Worm (Caenorhabditis elegans) whole organism, L1 larva: ENCODE results near the gene myrf-2.

Experiments
- C16A3.4 ChIP-seq: fragments of 150-350 bp; optimal IDR thresholded peaks from 2 replicates; lab custom pipeline; 2014; ENCODE audit warnings: missing biosample characterization, missing genetic modification characterization
- C34B4.2 ChIP-seq: sonication (generic microtip); optimal IDR thresholded peaks from 2 replicates; lab custom pipeline; 2017; ENCODE audit warnings: mild to moderate bottlenecking, missing genetic modification characterization, missing compliant biosample characterization
- F16B12.6 ChIP-seq: fragments of 150-350 bp; optimal IDR thresholded peaks from 2 replicates; lab custom pipeline; 2014; ENCODE audit warnings: missing biosample characterization, missing genetic modification characterization
- alr-1 ChIP-seq: fragments of 200-800 bp; sonication (Bioruptor generic); optimal IDR thresholded peaks from 2 replicates; lab custom pipeline; 2018; ENCODE audit warnings: borderline replicate concordance, mild to moderate bottlenecking, missing genetic modification characterization, missing compliant biosample characterization
- aly-2 ChIP-seq: fragments of 150-350 bp; optimal IDR thresholded peaks from 2 replicates; lab custom pipeline; 2014; ENCODE audit warnings: missing biosample characterization, missing genetic modification characterization
- blmp-1 ChIP-seq: fragments of 150-350 bp; optimal IDR thresholded peaks from 2 replicates; lab custom pipeline; 2014; ENCODE audit warnings: missing biosample characterization, missing genetic modification characterization
- ceh-8 ChIP-seq: fragments of 200-800 bp; sonication (Bioruptor generic); optimal IDR thresholded peaks from 2 replicates; lab custom pipeline; 2018; ENCODE audit warnings: mild to moderate bottlenecking, missing genetic modification characterization, moderate library complexity, missing compliant biosample characterization
- ceh-82 ChIP-seq, 3 experiments: fragments of 150-350 bp in 1 of 3; sonication (generic microtip) in 2 of 3; optimal IDR thresholded peaks; 2 replicates each; lab custom pipeline; 2014 to 2017; ENCODE audit warnings: missing biosample characterization in 3 of 3, missing genetic modification characterization in 3 of 3
- ces-1 ChIP-seq: fragments of 150-350 bp; optimal IDR thresholded peaks from 2 replicates; lab custom pipeline; 2014; ENCODE audit warnings: missing biosample characterization, missing genetic modification reagents, missing genetic modification characterization
- dsc-1 ChIP-seq: sonication (generic microtip); optimal IDR thresholded peaks from 2 replicates; lab custom pipeline; 2016; ENCODE audit warnings: mild to moderate bottlenecking, missing genetic modification characterization, missing compliant biosample characterization
- efl-3 ChIP-seq: fragments of 200-800 bp; sonication (Bioruptor generic); optimal IDR thresholded peaks from 2 replicates; lab custom pipeline; 2018; ENCODE audit warnings: mild to moderate bottlenecking, missing genetic modification characterization, missing compliant biosample characterization
- egl-13 ChIP-seq: sonication (generic microtip); optimal IDR thresholded peaks from 2 replicates; lab custom pipeline; 2016; ENCODE audit warnings: missing genotype, missing genetic modification reagents, missing genetic modification characterization, missing compliant biosample characterization
- egl-27 ChIP-seq, 2 experiments: fragments of 150-350 bp in 1 of 2; sonication (generic microtip); optimal IDR thresholded peaks; 3 replicates each; lab custom pipeline; 2017 to 2018; ENCODE audit warnings: missing biosample characterization in 2 of 2, missing genetic modification characterization in 2 of 2, missing genetic modification reagents in 2 of 2
- elt-2 ChIP-seq: sonication (generic microtip); optimal IDR thresholded peaks from 2 replicates; lab custom pipeline; 2016; ENCODE audit warnings: missing genetic modification characterization, mild to moderate bottlenecking, inconsistent platforms, missing compliant biosample characterization, missing genetic modification reagents
- elt-3 ChIP-seq, 6 experiments: fragments of 150-350 bp in 1 of 6; sonication (generic microtip); optimal IDR thresholded peaks; 2 replicates each; lab custom pipeline; 2017 to 2018; ENCODE audit warnings: missing biosample characterization in 6 of 6, missing genetic modification characterization in 6 of 6, inconsistent platforms in 1 of 6
- fkh-10 ChIP-seq: sonication (generic microtip); optimal IDR thresholded peaks from 2 replicates; lab custom pipeline; 2017; ENCODE audit warnings: missing biosample characterization, missing genetic modification reagents, missing genetic modification characterization
- fkh-8 ChIP-seq: sonication (generic microtip); optimal IDR thresholded peaks from 2 replicates; lab custom pipeline; 2016; ENCODE audit warnings: mild to moderate bottlenecking, missing genetic modification characterization, missing compliant biosample characterization
- fos-1 ChIP-seq: fragments of 150-350 bp; optimal IDR thresholded peaks from 2 replicates; lab custom pipeline; 2014; ENCODE audit warnings: missing biosample characterization, missing genetic modification characterization
- grh-1 ChIP-seq: fragments of 200-800 bp; sonication (Bioruptor generic); IDR thresholded peaks from 2 replicates; pipeline ENCODE4 v1.3.6; 2022; ENCODE audit warnings: missing genetic modification reagents, missing genetic modification characterization, missing compliant biosample characterization
- hlh-17 ChIP-seq: fragments of 200-800 bp; sonication (Bioruptor generic); optimal IDR thresholded peaks from 2 replicates; lab custom pipeline; 2018; ENCODE audit warnings: missing genetic modification characterization, mild to moderate bottlenecking, missing compliant biosample characterization, moderate library complexity, borderline replicate concordance
- hpl-2 ChIP-seq: fragments of 150-350 bp; optimal IDR thresholded peaks from 2 replicates; lab custom pipeline; 2014; ENCODE audit warnings: missing biosample characterization, missing genetic modification reagents, missing genetic modification characterization
- isw-1 ChIP-seq: fragments of 200-800 bp; sonication (Bioruptor generic); IDR thresholded peaks from 2 replicates; pipeline ENCODE4 v1.3.6; 2022; ENCODE audit warnings: missing genetic modification characterization, missing compliant biosample characterization
- lin-14 ChIP-seq: fragments of 200-800 bp; sonication (Bioruptor generic); optimal IDR thresholded peaks from 2 replicates; lab custom pipeline; 2018; ENCODE audit warnings: mild to moderate bottlenecking, missing genetic modification characterization, moderate library complexity, missing compliant biosample characterization
- lin-35 ChIP-seq, 2 experiments: fragments of 150-350 bp; optimal IDR thresholded peaks; 2 replicates each; lab custom pipeline; 2014; ENCODE audit warnings: missing biosample characterization in 2 of 2, missing genetic modification characterization in 2 of 2, missing genetic modification reagents in 2 of 2
- lsy-2 ChIP-seq, 2 experiments: fragments of 150-350 bp; optimal IDR thresholded peaks; 2 replicates each; lab custom pipeline; 2014; ENCODE audit warnings: missing biosample characterization in 2 of 2, missing genetic modification characterization in 2 of 2
- mdl-1 ChIP-seq, 2 experiments: fragments of 150-350 bp; optimal IDR thresholded peaks; 2 replicates each; lab custom pipeline; 2014 to 2017; ENCODE audit warnings: missing biosample characterization in 2 of 2, missing genetic modification characterization in 2 of 2, inconsistent platforms in 1 of 2
- nhr-237 ChIP-seq: fragments of 150-350 bp; optimal IDR thresholded peaks from 2 replicates; lab custom pipeline; 2014; ENCODE audit warnings: missing biosample characterization, missing genetic modification characterization
- nhr-71 ChIP-seq: sonication (generic microtip); optimal IDR thresholded peaks from 2 replicates; lab custom pipeline; 2016; ENCODE audit warnings: mild to moderate bottlenecking, missing genetic modification characterization, moderate library complexity, missing compliant biosample characterization
- nhr-76 ChIP-seq: sonication (generic microtip); optimal IDR thresholded peaks from 2 replicates; lab custom pipeline; 2017; ENCODE audit warnings: missing biosample characterization, missing genetic modification characterization
- nhr-77 ChIP-seq: fragments of 150-350 bp; optimal IDR thresholded peaks from 2 replicates; lab custom pipeline; 2014; ENCODE audit warnings: missing biosample characterization, missing genetic modification characterization
- nhr-85 ChIP-seq: sonication (generic microtip); peaks from one replicate; lab custom pipeline; 2016; ENCODE audit warnings: missing genetic modification characterization, inconsistent platforms, missing compliant biosample characterization
- nhr-90 ChIP-seq: sonication (generic microtip); optimal IDR thresholded peaks from 2 replicates; lab custom pipeline; 2016; ENCODE audit warnings: mild to moderate bottlenecking, missing genetic modification characterization, missing compliant biosample characterization; ENCODE audit not compliant: poor library complexity
- pag-3 ChIP-seq: sonication (generic microtip); optimal IDR thresholded peaks from 2 replicates; lab custom pipeline; 2017; ENCODE audit warnings: missing genetic modification characterization, mild to moderate bottlenecking, missing compliant biosample characterization, antibody characterized with exemption, borderline replicate concordance; ENCODE audit not compliant: insufficient read depth
- pax-3 ChIP-seq: fragments of 200-800 bp; sonication (Bioruptor generic); optimal IDR thresholded peaks from 2 replicates; lab custom pipeline; 2018; ENCODE audit warnings: mild to moderate bottlenecking, missing genetic modification characterization, moderate library complexity, missing compliant biosample characterization
- snpc-4 ChIP-seq: fragments of 150-350 bp; optimal IDR thresholded peaks from 2 replicates; lab custom pipeline; 2014; ENCODE audit warnings: missing biosample characterization, missing genetic modification characterization
- snu-23 ChIP-seq: sonication (generic microtip); optimal IDR thresholded peaks from 2 replicates; lab custom pipeline; 2016; ENCODE audit warnings: missing genetic modification characterization, missing compliant biosample characterization
- sptf-1 ChIP-seq: fragments of 150-350 bp; optimal IDR thresholded peaks from 2 replicates; lab custom pipeline; 2014; ENCODE audit warnings: missing biosample characterization, missing genetic modification characterization
- sup-37 ChIP-seq: fragments of 200-800 bp; sonication (Bioruptor generic); optimal IDR thresholded peaks from 2 replicates; lab custom pipeline; 2018; ENCODE audit warnings: mild to moderate bottlenecking, missing genetic modification characterization, missing compliant biosample characterization
- tbx-2 ChIP-seq: sonication (generic microtip); optimal IDR thresholded peaks from 2 replicates; lab custom pipeline; 2016; ENCODE audit warnings: missing genetic modification characterization, missing compliant biosample characterization
- unc-130 ChIP-seq: fragments of 150-350 bp; optimal IDR thresholded peaks from 2 replicates; lab custom pipeline; 2017; ENCODE audit warnings: missing biosample characterization, missing genetic modification characterization, inconsistent platforms
- unc-62 ChIP-seq: fragments of 150-350 bp; optimal IDR thresholded peaks from 2 replicates; lab custom pipeline; 2014; ENCODE audit warnings: missing biosample characterization, missing genetic modification reagents, missing genetic modification characterization
- unc-86 ChIP-seq: sonication (generic microtip); optimal IDR thresholded peaks from 2 replicates; lab custom pipeline; 2016; ENCODE audit warnings: missing genetic modification characterization, missing compliant biosample characterization
- vab-15 ChIP-seq: sonication (generic microtip); optimal IDR thresholded peaks from 2 replicates; lab custom pipeline; 2017; ENCODE audit warnings: missing genotype, mild to moderate bottlenecking, missing genetic modification characterization, missing compliant biosample characterization
- xbp-1 ChIP-seq: sonication (generic microtip); optimal IDR thresholded peaks from 2 replicates; lab custom pipeline; 2016; ENCODE audit warnings: missing genetic modification characterization, missing compliant biosample characterization
- zip-4 ChIP-seq: fragments of 200-800 bp; sonication (Bioruptor generic); optimal IDR thresholded peaks from 2 replicates; lab custom pipeline; 2018; ENCODE audit warnings: mild to moderate bottlenecking, missing genetic modification characterization, moderate library complexity, missing compliant biosample characterization
- ztf-11 ChIP-seq, 2 experiments: sonication (generic microtip); optimal IDR thresholded peaks; 2 replicates each; lab custom pipeline; 2016 to 2017; ENCODE audit warnings: missing genetic modification characterization in 2 of 2, missing biosample characterization in 1 of 2, missing compliant biosample characterization in 1 of 2
- ztf-4 ChIP-seq: fragments of 150-350 bp; optimal IDR thresholded peaks from 2 replicates; lab custom pipeline; 2014; ENCODE audit warnings: missing biosample characterization, missing genetic modification characterization

myrf-2 gene

ce11 chrX:10197204-10197756, 3.1 kb upstream of the myrf-2 start, which contains the start of gene nucb-1 (continued):
- TF ChIP-seq efl-3 (GFP tag; lab: Kevin White, UChicago) (no peak), mdl-1 (tag; optimal IDR thresholded peaks at IDR 0.05; lab: Kevin White, UChicago) (peak in 1 of 2 experiments; percentile 78), ceh-82 (tag; optimal IDR thresholded peaks at IDR 0.05; lab: Kevin White, UChicago) (peak; percentile 68 to 82 (median 79)), unc-130 (tag; lab: Kevin White, UChicago) (peak; percentile 66), hpl-2 (GFP tag; lab: Kevin White, UChicago) (peak; percentile 32), nhr-77 (tag; lab: Kevin White, UChicago) (peak; percentile 69), elt-2 (peak; percentile 25), C16A3.4 (peak; percentile 94), C34B4.2 (tag; lab: Kevin White, UChicago) (no peak), tbx-2 (tag; lab: Kevin White, UChicago) (peak; percentile 80), unc-62 (no peak), nhr-85 (peak; percentile 83), nhr-71 (tag; lab: Kevin White, UChicago) (peak; percentile 92), aly-2 (tag; lab: Kevin White, UChicago) (peak; percentile 53), nhr-90 (tag; lab: Kevin White, UChicago) (peak; percentile 76), ztf-4 (tag; lab: Kevin White, UChicago) (no peak), grh-1 (peak; percentile 63), vab-15 (peak; percentile 25)

- peak; percentile 53 for TF ChIP-seq blmp-1 (tag; lab: Kevin White, UChicago)
- TF ChIP-seq fkh-10 (GFP tag; lab: Kevin White, UChicago) = no peak
- peak; percentile 59 for TF ChIP-seq lin-14
- no peak for TF ChIP-seq hpl-2 (GFP tag; lab: Kevin White, UChicago)
- no peak for TF ChIP-seq ceh-82 (tag; optimal IDR thresholded peaks at IDR 0.05; lab: Kevin White, UChicago)
- TF ChIP-seq snu-23 (GFP tag; lab: Kevin White, UChicago) = no peak
- TF ChIP-seq lsy-2 (tag; optimal IDR thresholded peaks at IDR 0.05; lab: Kevin White, UChicago) = peak in 1 of 2 experiments; percentile 1
These were observed 4.4 kb downstream of the myrf-2 start for ce11 chrX:10189805-10190204.

- no peak for TF ChIP-seq hlh-17 (GFP tag; lab: Kevin White, UChicago)
- no peak for TF ChIP-seq alr-1
- TF ChIP-seq elt-3 (tag; optimal IDR thresholded peaks at IDR 0.05; lab: Kevin White, UChicago) = peak in 1 of 6 experiments; percentile 38
- peak; percentile 14 for TF ChIP-seq lin-14
- no peak for TF ChIP-seq fos-1
- TF ChIP-seq ztf-11 (tag; optimal IDR thresholded peaks at IDR 0.05; lab: Kevin White, UChicago) = no peak
- TF ChIP-seq lsy-2 (tag; optimal IDR thresholded peaks at IDR 0.05; lab: Kevin White, UChicago) = no peak
- no peak for TF ChIP-seq sup-37 (GFP tag; lab: Kevin White, UChicago)
- TF ChIP-seq zip-4 (GFP tag; lab: Kevin White, UChicago) = no peak
- no peak for TF ChIP-seq elt-2
- no peak for TF ChIP-seq ces-1 (GFP tag; lab: Kevin White, UChicago)
- TF ChIP-seq isw-1 = no peak
- TF ChIP-seq snu-23 (GFP tag; lab: Kevin White, UChicago) = no peak
- no peak for TF ChIP-seq lin-35 (GFP tag; optimal IDR thresholded peaks at IDR 0.05; lab: Kevin White, UChicago)
- no peak for TF ChIP-seq F16B12.6 (tag; lab: Kevin White, UChicago)
- TF ChIP-seq pax-3 = no peak
- TF ChIP-seq nhr-76 (tag; lab: Kevin White, UChicago) = no peak
- TF ChIP-seq nhr-237 (tag; lab: Kevin White, UChicago) = no peak
- no peak for TF ChIP-seq egl-13 (tag; lab: Kevin White, UChicago)
- TF ChIP-seq pag-3 = no peak
- no peak for TF ChIP-seq ceh-8 (GFP tag; lab: Kevin White, UChicago)
- no peak for TF ChIP-seq fkh-8 (tag; lab: Kevin White, UChicago)
- peak; percentile 60 for TF ChIP-seq nhr-85
- TF ChIP-seq dsc-1 = no peak
- no peak for TF ChIP-seq egl-27 (tag; optimal IDR thresholded peaks at IDR 0.05; lab: Kevin White, UChicago)
- no peak for TF ChIP-seq hpl-2 (GFP tag; lab: Kevin White, UChicago)
- TF ChIP-seq C16A3.4 = no peak
- no peak for TF ChIP-seq sptf-1 (tag; lab: Kevin White, UChicago)
- TF ChIP-seq unc-86 (tag; lab: Kevin White, UChicago) = no peak
- TF ChIP-seq snpc-4 (tag; lab: Kevin White, UChicago) = no peak
- no peak for TF ChIP-seq xbp-1 (tag; lab: Kevin White, UChicago)
- TF ChIP-seq fkh-10 (GFP tag; lab: Kevin White, UChicago) = no peak
- no peak for TF ChIP-seq mdl-1 (tag; optimal IDR thresholded peaks at IDR 0.05; lab: Kevin White, UChicago)
These were observed 4.9 kb downstream of the myrf-2 start for ce11 chrX:10189244-10189643.
